Worm (Caenorhabditis elegans) whole organism, L3 larva: ENCODE data around the gene K02C4.5.
A peak's percentile ranks its signal among the peaks of the same experiment; 100 is the strongest.

ENCODE experiments used
- ceh-9 ChIP-seq: sonication (generic microtip); optimal IDR thresholded peaks from 2 replicates; lab custom pipeline; 2018; ENCODE audit warnings: missing biosample characterization, missing genetic modification characterization
- nhr-237 ChIP-seq: fragments of 150-350 bp; optimal IDR thresholded peaks from 2 replicates; lab custom pipeline; 2014; ENCODE audit warnings: missing biosample characterization, missing genetic modification characterization
- snpc-4 ChIP-seq: fragments of 150-350 bp; optimal IDR thresholded peaks from 2 replicates; lab custom pipeline; 2014; ENCODE audit warnings: missing biosample characterization, missing genetic modification characterization
- tbx-2 ChIP-seq: sonication (generic microtip); optimal IDR thresholded peaks from 2 replicates; lab custom pipeline; 2016; ENCODE audit warnings: mild to moderate bottlenecking, missing genetic modification characterization, missing compliant biosample characterization
- ztf-4 ChIP-seq: fragments of 150-350 bp; optimal IDR thresholded peaks from 2 replicates; lab custom pipeline; 2014; ENCODE audit warnings: missing biosample characterization, missing genetic modification characterization

ce11 chrII:8075324-8075810 is 2.9 kb upstream of the K02C4.5 start, which contains the start of gene K02C4.2:
- TF ChIP-seq tbx-2 (tag; lab: Kevin White, UChicago) (peak; percentile 60), ztf-4 (peak; percentile 51), nhr-237 (tag; lab: Kevin White, UChicago) (no peak), snpc-4 (no peak), ceh-9 (tag; lab: Kevin White, UChicago) (no peak)
